Fruit fly (Drosophila melanogaster): ENCODE data around the gene Jupiter.

- TF ChIP-seq CG12605 (GFP tag; IDR thresholded peaks at IDR 0.05) (no peak), CG8159 (tag; optimal IDR thresholded peaks at IDR 0.05) (no peak), Pif1B (GFP tag; optimal IDR thresholded peaks at IDR 0.05) (no peak), CG8301 (tag; optimal IDR thresholded peaks at IDR 0.05) (no peak), CG34367 (tag; optimal IDR thresholded peaks at IDR 0.05) (no peak)
Observed at dm6 chr3R:11665508-11665907, 45.8 kb upstream of the Jupiter start.
